Worm (Caenorhabditis elegans) whole organism, young adult: ENCODE data around the gene Y44F5A.1.

Experiments used
- B0261.1 ChIP-seq: sonication (generic microtip); optimal IDR thresholded peaks from 2 replicates; lab custom pipeline; 2016; ENCODE audit warnings: mild to moderate bottlenecking, missing genetic modification characterization, moderate library complexity, missing compliant biosample characterization
- B0336.3 ChIP-seq: fragments of 200-800 bp; sonication (Bioruptor generic); IDR thresholded peaks from 2 replicates; pipeline ENCODE4 v1.3.6; 2022; ENCODE audit warnings: missing genetic modification characterization, missing compliant biosample characterization
- C17E4.6 ChIP-seq: fragments of 200-800 bp; sonication (Bioruptor generic); IDR thresholded peaks from 2 replicates; pipeline ENCODE4 v1.3.6; 2022; ENCODE audit warnings: missing genetic modification reagents, missing genetic modification characterization, missing compliant biosample characterization
- F10E7.11 ChIP-seq: sonication (generic microtip); optimal IDR thresholded peaks from 2 replicates; lab custom pipeline; 2017; ENCODE audit warnings: mild to moderate bottlenecking, missing genetic modification characterization, moderate library complexity, missing compliant biosample characterization
- F33H1.4 ChIP-seq: fragments of 200-800 bp; sonication (Bioruptor generic); IDR thresholded peaks from 2 replicates; pipeline ENCODE4 v1.3.6; 2022; ENCODE audit warnings: missing genetic modification reagents, missing genetic modification characterization, missing compliant biosample characterization
- F39B2.1 ChIP-seq: fragments of 200-800 bp; sonication (Bioruptor generic); IDR thresholded peaks from 2 replicates; pipeline ENCODE4 v1.3.6; 2022; ENCODE audit warnings: missing genetic modification reagents, missing genetic modification characterization, missing compliant biosample characterization
- F49E8.2 ChIP-seq: sonication (generic microtip); optimal IDR thresholded peaks from 3 replicates; lab custom pipeline; 2017; ENCODE audit warnings: missing genetic modification characterization, mild to moderate bottlenecking, missing compliant biosample characterization, antibody characterized with exemption, moderate library complexity; ENCODE audit not compliant: insufficient read depth
- F52B5.7 ChIP-seq: sonication (generic microtip); optimal IDR thresholded peaks from 2 replicates; lab custom pipeline; 2016; ENCODE audit warnings: mild to moderate bottlenecking, missing genetic modification characterization, missing compliant biosample characterization
- T07F8.4 ChIP-seq: sonication (generic microtip); optimal IDR thresholded peaks from 2 replicates; lab custom pipeline; 2016; ENCODE audit warnings: mild to moderate bottlenecking, missing genetic modification characterization, moderate library complexity, missing compliant biosample characterization
- Y53F4B.3 ChIP-seq: fragments of 200-800 bp; sonication (Bioruptor generic); IDR thresholded peaks from 2 replicates; pipeline ENCODE4 v1.3.6; 2022; ENCODE audit warnings: missing genetic modification reagents, missing genetic modification characterization, missing compliant biosample characterization
- Y56A3A.18 ChIP-seq: fragments of 200-800 bp; sonication (Bioruptor generic); IDR thresholded peaks from 2 replicates; pipeline ENCODE4 v1.3.6; 2022; ENCODE audit warnings: missing genetic modification reagents, missing genetic modification characterization, missing compliant biosample characterization
- Y79H2A.3 ChIP-seq: fragments of 200-800 bp; sonication (Bioruptor generic); conservative IDR thresholded peaks from 2 replicates; pipeline ENCODE4 v1.3.6; 2022; ENCODE audit warnings: missing genetic modification reagents, missing genetic modification characterization, missing compliant biosample characterization
- Y95B8A.8 ChIP-seq: fragments of 200-800 bp; sonication (Bioruptor generic); IDR thresholded peaks from 2 replicates; pipeline ENCODE4 v1.3.6; 2022; ENCODE audit warnings: missing genetic modification reagents, missing genetic modification characterization, missing compliant biosample characterization
- attf-3 ChIP-seq: fragments of 200-800 bp; sonication (Bioruptor generic); conservative IDR thresholded peaks from 2 replicates; pipeline ENCODE4 v1.3.6; 2022; ENCODE audit warnings: missing genetic modification reagents, missing genetic modification characterization, missing compliant biosample characterization
- attf-6 ChIP-seq: fragments of 200-800 bp; sonication (Bioruptor generic); IDR thresholded peaks from 2 replicates; pipeline ENCODE4 v1.3.6; 2022; ENCODE audit warnings: missing genetic modification reagents, missing genetic modification characterization, missing compliant biosample characterization
- bed-1 ChIP-seq: fragments of 200-800 bp; sonication (Bioruptor generic); IDR thresholded peaks from 2 replicates; pipeline ENCODE4 v1.3.6; 2022; ENCODE audit warnings: missing genetic modification reagents, missing genetic modification characterization, missing compliant biosample characterization
- bed-2 ChIP-seq: fragments of 200-800 bp; sonication (Bioruptor generic); IDR thresholded peaks from 2 replicates; pipeline ENCODE4 v1.3.6; 2022; ENCODE audit warnings: missing genetic modification reagents, missing genetic modification characterization, missing compliant biosample characterization
- ceh-58 ChIP-seq: fragments of 200-800 bp; sonication (Bioruptor generic); IDR thresholded peaks from 2 replicates; pipeline ENCODE4 v1.3.6; 2022; ENCODE audit warnings: missing genetic modification characterization, missing compliant biosample characterization
- dpl-1 ChIP-seq: fragments of 150-350 bp; optimal IDR thresholded peaks from 2 replicates; lab custom pipeline; 2014; ENCODE audit warnings: missing biosample characterization, missing genetic modification reagents, missing genetic modification characterization
- egl-44 ChIP-seq: fragments of 200-800 bp; sonication (Bioruptor generic); IDR thresholded peaks from 2 replicates; pipeline ENCODE4 v1.3.6; 2022; ENCODE audit warnings: missing genetic modification reagents, missing genetic modification characterization, missing compliant biosample characterization
- ekl-4 ChIP-seq: fragments of 200-800 bp; sonication (Bioruptor generic); IDR thresholded peaks from 2 replicates; pipeline ENCODE4 v1.3.6; 2022; ENCODE audit warnings: missing genetic modification reagents, missing genetic modification characterization, missing compliant biosample characterization
- ets-4 ChIP-seq: fragments of 200-800 bp; sonication (Bioruptor generic); optimal IDR thresholded peaks from 2 replicates; lab custom pipeline; 2018; ENCODE audit warnings: mild to moderate bottlenecking, missing genetic modification characterization, missing compliant biosample characterization
- gei-17 ChIP-seq: fragments of 200-800 bp; sonication (Bioruptor generic); optimal IDR thresholded peaks from 2 replicates; lab custom pipeline; 2018; ENCODE audit warnings: mild to moderate bottlenecking, missing genetic modification characterization, missing compliant biosample characterization
- hlh-26 ChIP-seq: fragments of 200-800 bp; sonication (Bioruptor generic); conservative IDR thresholded peaks from 2 replicates; pipeline ENCODE4 v1.3.6; 2022; ENCODE audit warnings: missing genetic modification reagents, missing genetic modification characterization, missing compliant biosample characterization
- hrde-1 ChIP-seq: sonication (generic microtip); optimal IDR thresholded peaks from 2 replicates; lab custom pipeline; 2016; ENCODE audit warnings: missing genetic modification characterization, mild to moderate bottlenecking, missing compliant biosample characterization, moderate library complexity, missing genotype, missing genetic modification reagents, borderline replicate concordance
- hsf-1 ChIP-seq: fragments of 200-800 bp; sonication (Bioruptor generic); IDR thresholded peaks from 2 replicates; pipeline ENCODE4 v1.3.6; 2022; ENCODE audit warnings: missing genetic modification reagents, missing genetic modification characterization, missing compliant biosample characterization
- let-526 ChIP-seq: fragments of 200-800 bp; sonication (Bioruptor generic); IDR thresholded peaks from 2 replicates; pipeline ENCODE4 v1.3.6; 2022; ENCODE audit warnings: missing genetic modification reagents, missing genetic modification characterization, missing compliant biosample characterization
- lin-26 ChIP-seq: fragments of 200-800 bp; sonication (Bioruptor generic); IDR thresholded peaks from 2 replicates; pipeline ENCODE4 v1.3.6; 2022; ENCODE audit warnings: missing genetic modification reagents, missing genetic modification characterization, missing compliant biosample characterization
- lin-35 ChIP-seq, 3 experiments: fragments of 150-350 bp in 2 of 3; sonication (generic microtip) in 1 of 3; optimal IDR thresholded peaks; 2 replicates each; lab custom pipeline; 2014 to 2018; ENCODE audit warnings: missing biosample characterization in 3 of 3, missing genetic modification characterization in 3 of 3, missing genetic modification reagents in 3 of 3
- madf-10 ChIP-seq: sonication (generic microtip); optimal IDR thresholded peaks from 2 replicates; lab custom pipeline; 2016; ENCODE audit warnings: mild to moderate bottlenecking, missing genetic modification characterization, missing compliant biosample characterization
- madf-6 ChIP-seq: fragments of 200-800 bp; sonication (Bioruptor generic); IDR thresholded peaks from 2 replicates; pipeline ENCODE4 v1.3.6; 2022; ENCODE audit warnings: missing genetic modification reagents, missing genetic modification characterization, missing compliant biosample characterization
- mcd-1 ChIP-seq: fragments of 200-800 bp; sonication (Bioruptor generic); IDR thresholded peaks from 2 replicates; pipeline ENCODE4 v1.3.6; 2022; ENCODE audit warnings: missing genetic modification reagents, missing genetic modification characterization, missing compliant biosample characterization
- mxl-1 ChIP-seq: sonication (generic microtip); optimal IDR thresholded peaks from 2 replicates; lab custom pipeline; 2016; ENCODE audit warnings: missing genetic modification characterization, missing compliant biosample characterization
- nfya-1 ChIP-seq: sonication (generic microtip); optimal IDR thresholded peaks from 2 replicates; lab custom pipeline; 2017; ENCODE audit warnings: antibody characterized with exemption, missing compliant biosample characterization, missing genetic modification characterization, borderline replicate concordance; ENCODE audit not compliant: insufficient read depth
- nhr-179 ChIP-seq: sonication (generic microtip); optimal IDR thresholded peaks from 2 replicates; lab custom pipeline; 2016; ENCODE audit warnings: mild to moderate bottlenecking, missing genetic modification characterization, missing compliant biosample characterization
- nhr-27 ChIP-seq: fragments of 200-800 bp; sonication (Bioruptor generic); optimal IDR thresholded peaks from 2 replicates; lab custom pipeline; 2018; ENCODE audit warnings: mild to moderate bottlenecking, missing genetic modification characterization, moderate library complexity, missing compliant biosample characterization
- nhr-90 ChIP-seq: sonication (generic microtip); optimal IDR thresholded peaks from 2 replicates; lab custom pipeline; 2016; ENCODE audit warnings: missing genotype, mild to moderate bottlenecking, missing genetic modification characterization, missing compliant biosample characterization
- rec-8 ChIP-seq, 2 experiments: sonication (generic microtip); optimal IDR thresholded peaks; 2 replicates each; lab custom pipeline; 2016; ENCODE audit warnings: mild to moderate bottlenecking in 2 of 2, missing genetic modification characterization in 2 of 2, missing genetic modification reagents in 2 of 2, missing genotype in 2 of 2, missing biosample characterization in 1 of 2, missing compliant biosample characterization in 1 of 2, moderate library complexity in 1 of 2
- snpc-1.1 ChIP-seq: sonication (generic microtip); optimal IDR thresholded peaks from 2 replicates; lab custom pipeline; 2017; ENCODE audit warnings: missing genetic modification characterization, mild to moderate bottlenecking, missing compliant biosample characterization, antibody characterized with exemption, moderate library complexity, missing genotype, missing genetic modification reagents; ENCODE audit not compliant: insufficient read depth
- snpc-1.3 ChIP-seq: sonication (generic microtip); optimal IDR thresholded peaks from 2 replicates; lab custom pipeline; 2017; ENCODE audit warnings: missing genetic modification characterization, mild to moderate bottlenecking, missing compliant biosample characterization, antibody characterized with exemption, moderate library complexity, missing genotype, missing genetic modification reagents; ENCODE audit not compliant: insufficient read depth
- snpc-4 ChIP-seq, 5 experiments: fragments of 150-350 bp in 1 of 5; sonication (generic microtip) in 4 of 5; optimal IDR thresholded peaks; 2 replicates each; lab custom pipeline; 2014 to 2018; ENCODE audit warnings: missing genetic modification characterization in 5 of 5, missing biosample characterization in 3 of 5, antibody characterized with exemption in 2 of 5, mild to moderate bottlenecking in 2 of 5, missing compliant biosample characterization in 2 of 5, missing genotype in 2 of 5, moderate library complexity in 2 of 5, missing genetic modification reagents in 1 of 5
- somi-1 ChIP-seq: fragments of 200-800 bp; sonication (Bioruptor generic); optimal IDR thresholded peaks from 2 replicates; lab custom pipeline; 2018; ENCODE audit warnings: mild to moderate bottlenecking, missing genetic modification characterization, missing compliant biosample characterization
- tbx-9 ChIP-seq: sonication (generic microtip); optimal IDR thresholded peaks from 2 replicates; lab custom pipeline; 2016; ENCODE audit warnings: borderline replicate concordance, missing genetic modification characterization, inconsistent platforms, missing compliant biosample characterization
- ztf-18 ChIP-seq: sonication (generic microtip); optimal IDR thresholded peaks from 2 replicates; lab custom pipeline; 2016; ENCODE audit warnings: missing genotype, mild to moderate bottlenecking, missing genetic modification characterization, missing compliant biosample characterization
- ztf-22 ChIP-seq: fragments of 200-800 bp; sonication (Bioruptor generic); optimal IDR thresholded peaks from 2 replicates; lab custom pipeline; 2018; ENCODE audit warnings: mild to moderate bottlenecking, missing genetic modification characterization, moderate library complexity, missing compliant biosample characterization

Gene Y44F5A.1

DNA sequence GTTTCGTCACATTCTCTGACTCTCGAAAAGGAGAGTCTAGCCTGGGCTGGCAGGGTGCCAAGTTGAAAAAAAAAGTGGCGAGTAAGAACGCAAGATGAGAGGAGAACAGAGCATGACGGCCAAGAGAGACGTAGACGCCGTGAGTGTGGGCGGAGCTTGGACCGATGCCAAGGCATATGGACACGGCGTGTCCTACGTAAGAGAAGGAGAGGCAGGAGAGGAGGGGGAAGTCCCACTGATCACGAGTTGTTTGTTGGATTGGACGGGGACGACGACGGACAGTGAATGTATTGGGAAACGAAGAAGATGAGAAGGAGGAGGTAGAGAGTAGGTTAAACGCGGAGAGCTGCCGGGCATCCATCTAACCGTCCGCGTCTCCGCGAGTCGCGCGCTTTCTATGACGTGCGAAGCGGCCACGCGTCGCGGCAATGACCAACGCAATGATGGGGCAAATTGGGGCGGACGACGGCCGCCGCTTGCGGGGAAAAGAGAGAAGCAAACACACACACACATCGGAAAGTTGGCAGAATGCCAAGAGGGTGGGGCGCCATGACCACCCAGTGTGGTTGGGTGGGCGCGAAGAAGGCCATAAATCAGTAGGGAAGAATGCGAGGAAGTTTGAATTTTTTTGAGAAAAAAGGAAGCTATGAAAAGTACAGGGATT is 34.6 kb upstream of the Y44F5A.1 start (continued):
- TF ChIP-seq F10E7.11 (tag; lab: Kevin White, UChicago) (peak; percentile 68), madf-10 (peak; percentile 98), madf-6 (GFP tag; lab: Robert Waterston, UW) (no peak), hrde-1 (no peak), F33H1.4 (peak; percentile 31), F49E8.2 (tag; lab: Kevin White, UChicago) (no peak), attf-6 (GFP tag; lab: Robert Waterston, UW) (no peak), ztf-22 (GFP tag; lab: Kevin White, UChicago) (peak; percentile 99), attf-3 (no peak), T07F8.4 (tag; lab: Kevin White, UChicago) (peak; percentile 13), egl-44 (peak; percentile 98), B0261.1 (tag; lab: Kevin White, UChicago) (peak; percentile 25), ekl-4 (GFP tag; lab: Robert Waterston, UW) (peak; percentile 94), snpc-1.1 (tag; lab: Kevin White, UChicago) (no peak), rec-8 (tag; optimal IDR thresholded peaks at IDR 0.05; lab: Kevin White, UChicago) (no peak), snpc-4 (GFP tag; optimal IDR thresholded peaks at IDR 0.05; lab: Kevin White, UChicago) (peak; percentile 2), snpc-4 (tag; optimal IDR thresholded peaks at IDR 0.05; lab: Kevin White, UChicago) (peak in 3 of 4 experiments; percentile 76 to 88 (median 86)), bed-2 (GFP tag; lab: Robert Waterston, UW) (peak; percentile 41; the same call in 1 of the 2 replicates), tbx-9 (tag; lab: Kevin White, UChicago) (no peak), F39B2.1 (GFP tag; lab: Robert Waterston, UW) (no peak), mcd-1 (GFP tag; lab: Robert Waterston, UW) (peak; percentile 90), mxl-1 (no peak), bed-1 (GFP tag; lab: Robert Waterston, UW) (0 out of 2 replicates have a peak, but pooled peaks have one; percentile 20), nhr-27 (no peak), let-526 (GFP tag; lab: Robert Waterston, UW) (peak; percentile 68), B0336.3 (GFP tag; lab: Robert Waterston, UW) (peak; percentile 99), gei-17 (GFP tag; lab: Kevin White, UChicago) (peak; percentile 94), F52B5.7 (tag; lab: Kevin White, UChicago) (peak; percentile 68), nhr-90 (tag; lab: Kevin White, UChicago) (peak; percentile 89), Y95B8A.8 (GFP tag; lab: Robert Waterston, UW) (peak; percentile 67; the same call in 1 of the 2 replicates), lin-35 (GFP tag; optimal IDR thresholded peaks at IDR 0.05; lab: Kevin White, UChicago) (peak in 2 of 3 experiments; percentile 42 to 89), somi-1 (GFP tag; lab: Kevin White, UChicago) (peak; percentile 100), ztf-18 (tag; lab: Kevin White, UChicago) (peak; percentile 82), Y79H2A.3 (GFP tag; lab: Robert Waterston, UW) (no peak), C17E4.6 (GFP tag; lab: Robert Waterston, UW) (peak; percentile 52; the same call in 1 of the 2 replicates), hsf-1 (0 out of 2 replicates have a peak, but pooled peaks have one; percentile 29), hlh-26 (GFP tag; lab: Robert Waterston, UW) (no peak), snpc-1.3 (tag; lab: Kevin White, UChicago) (no peak), nhr-179 (tag; lab: Kevin White, UChicago) (no peak), lin-26 (peak; percentile 81), Y56A3A.18 (GFP tag; lab: Robert Waterston, UW) (peak; percentile 92), dpl-1 (GFP tag; lab: Kevin White, UChicago) (no peak), Y53F4B.3 (GFP tag; lab: Robert Waterston, UW) (no peak), nfya-1 (no peak), ceh-58 (GFP tag; lab: Robert Waterston, UW) (no peak), ets-4 (GFP tag; lab: Kevin White, UChicago) (peak; percentile 58)
